Worm (Caenorhabditis elegans): ENCODE results near the gene ptr-9.

- TF ChIP-seq unc-39 (tag; optimal IDR thresholded peaks at IDR 0.05) (no peak), nhr-23 (tag; optimal IDR thresholded peaks at IDR 0.05) (no peak), nhr-28 (tag; optimal IDR thresholded peaks at IDR 0.05) (no peak), pha-4 (tag; optimal IDR thresholded peaks at IDR 0.05) (no peak)
Observed at ce11 chrIII:9199605-9200004, 38.2 kb upstream of the ptr-9 start, which contains the start of gene ZC84.6.

Data from whole organism, L3 larva.